Worm (Caenorhabditis elegans) whole organism, L2 larva: Measurements from ENCODE around the gene klp-3.

Source experiments
- C34F6.9 ChIP-seq: fragments of 150-350 bp; optimal IDR thresholded peaks from 2 replicates; lab custom pipeline; 2014; ENCODE audit warnings: missing biosample characterization, missing genetic modification characterization
- F13H6.1 ChIP-seq: sonication (generic microtip); optimal IDR thresholded peaks from 2 replicates; lab custom pipeline; 2016; ENCODE audit warnings: missing genetic modification characterization, missing compliant biosample characterization
- R02D3.7 ChIP-seq: fragments of 150-350 bp; optimal IDR thresholded peaks from 2 replicates; lab custom pipeline; 2014; ENCODE audit warnings: missing biosample characterization, missing genetic modification characterization
- Y55F3AM.14 ChIP-seq: fragments of 200-800 bp; sonication (Bioruptor generic); optimal IDR thresholded peaks from 2 replicates; lab custom pipeline; 2018; ENCODE audit warnings: mild to moderate bottlenecking, missing genetic modification characterization, missing compliant biosample characterization
- aly-2 ChIP-seq: fragments of 150-350 bp; optimal IDR thresholded peaks from 2 replicates; lab custom pipeline; 2014; ENCODE audit warnings: missing biosample characterization, missing genetic modification characterization
- ceh-16 ChIP-seq: fragments of 150-350 bp; optimal IDR thresholded peaks from 2 replicates; lab custom pipeline; 2014; ENCODE audit warnings: missing biosample characterization, missing genetic modification characterization
- crh-2 ChIP-seq: sonication (generic microtip); optimal IDR thresholded peaks from 2 replicates; lab custom pipeline; 2017; ENCODE audit warnings: missing biosample characterization, missing genetic modification characterization
- dmd-4 ChIP-seq: sonication (generic microtip); optimal IDR thresholded peaks from 2 replicates; lab custom pipeline; 2017; ENCODE audit warnings: missing biosample characterization, missing genetic modification characterization
- egl-27 ChIP-seq: sonication (generic microtip); optimal IDR thresholded peaks from 3 replicates; lab custom pipeline; 2017; ENCODE audit warnings: missing biosample characterization, missing genetic modification reagents, missing genetic modification characterization
- elt-1 ChIP-seq: fragments of 150-350 bp; optimal IDR thresholded peaks from 2 replicates; lab custom pipeline; 2014; ENCODE audit warnings: missing biosample characterization, missing genetic modification characterization
- elt-3 ChIP-seq: sonication (generic microtip); optimal IDR thresholded peaks from 2 replicates; lab custom pipeline; 2017; ENCODE audit warnings: missing biosample characterization, missing genetic modification characterization
- fos-1 ChIP-seq: fragments of 150-350 bp; optimal IDR thresholded peaks from 2 replicates; lab custom pipeline; 2014; ENCODE audit warnings: missing biosample characterization, missing genetic modification characterization
- gmeb-1 ChIP-seq: fragments of 150-350 bp; optimal IDR thresholded peaks from 2 replicates; lab custom pipeline; 2014; ENCODE audit warnings: missing biosample characterization, missing genetic modification characterization
- lin-13 ChIP-seq: fragments of 150-350 bp; optimal IDR thresholded peaks from 2 replicates; lab custom pipeline; 2014; ENCODE audit warnings: missing biosample characterization, missing genetic modification reagents, missing genetic modification characterization
- lin-39 ChIP-seq: fragments of 150-350 bp; optimal IDR thresholded peaks from 2 replicates; lab custom pipeline; 2014; ENCODE audit warnings: missing biosample characterization, missing genetic modification reagents, missing genetic modification characterization
- lsy-2 ChIP-seq, 2 experiments: fragments of 150-350 bp in 1 of 2; sonication (generic microtip) in 1 of 2; optimal IDR thresholded peaks; 2 replicates each; lab custom pipeline; 2014 to 2017; ENCODE audit warnings: missing biosample characterization in 2 of 2, missing genetic modification characterization in 2 of 2
- mab-5 ChIP-seq: fragments of 150-350 bp; optimal IDR thresholded peaks from 2 replicates; lab custom pipeline; 2014; ENCODE audit warnings: missing biosample characterization, missing genetic modification characterization
- mbf-1 ChIP-seq: sonication (generic microtip); optimal IDR thresholded peaks from 2 replicates; lab custom pipeline; 2017; ENCODE audit warnings: missing biosample characterization, missing genetic modification characterization
- mdl-1 ChIP-seq, 2 experiments: fragments of 150-350 bp in 1 of 2; sonication (generic microtip) in 1 of 2; optimal IDR thresholded peaks; 2 replicates each; lab custom pipeline; 2017; ENCODE audit warnings: missing biosample characterization in 2 of 2, missing genetic modification characterization in 2 of 2
- nhr-11 ChIP-seq: fragments of 150-350 bp; optimal IDR thresholded peaks from 2 replicates; lab custom pipeline; 2014; ENCODE audit warnings: missing biosample characterization, missing genetic modification characterization
- nhr-129 ChIP-seq: fragments of 150-350 bp; optimal IDR thresholded peaks from 2 replicates; lab custom pipeline; 2014; ENCODE audit warnings: missing biosample characterization, missing genetic modification characterization
- nhr-23 ChIP-seq: fragments of 150-350 bp; optimal IDR thresholded peaks from 2 replicates; lab custom pipeline; 2014; ENCODE audit warnings: missing biosample characterization, missing genetic modification reagents, missing genetic modification characterization
- nhr-237 ChIP-seq: fragments of 150-350 bp; optimal IDR thresholded peaks from 2 replicates; lab custom pipeline; 2014; ENCODE audit warnings: missing biosample characterization, missing genetic modification characterization
- skn-1 ChIP-seq: sonication (generic microtip); optimal IDR thresholded peaks from 2 replicates; lab custom pipeline; 2017; ENCODE audit warnings: missing biosample characterization, missing genetic modification characterization
- sma-3 ChIP-seq: sonication (generic microtip); optimal IDR thresholded peaks from 2 replicates; lab custom pipeline; 2016; ENCODE audit warnings: missing genetic modification reagents, missing genetic modification characterization, missing compliant biosample characterization
- sma-9 ChIP-seq, 2 experiments: fragments of 150-350 bp in 1 of 2; sonication (generic microtip) in 1 of 2; optimal IDR thresholded peaks; 2 replicates each; lab custom pipeline; 2014 to 2016; ENCODE audit warnings: missing genetic modification characterization in 2 of 2, mild to moderate bottlenecking in 1 of 2, missing biosample characterization in 1 of 2, missing compliant biosample characterization in 1 of 2, missing genetic modification reagents in 1 of 2, moderate library complexity in 1 of 2
- unc-55 ChIP-seq: fragments of 150-350 bp; sonication (generic microtip); optimal IDR thresholded peaks from 3 replicates; lab custom pipeline; 2014; ENCODE audit warnings: missing biosample characterization, missing genetic modification reagents, missing genetic modification characterization
- unc-62 ChIP-seq: fragments of 150-350 bp; optimal IDR thresholded peaks from 2 replicates; lab custom pipeline; 2014; ENCODE audit warnings: missing biosample characterization, missing genetic modification reagents, missing genetic modification characterization
- zag-1 ChIP-seq: fragments of 150-350 bp; optimal IDR thresholded peaks from 2 replicates; lab custom pipeline; 2014; ENCODE audit warnings: missing biosample characterization, missing genetic modification characterization
- ztf-1 ChIP-seq: fragments of 200-800 bp; sonication (Bioruptor generic); conservative IDR thresholded peaks from 2 replicates; pipeline ENCODE4 v1.3.6; 2022; ENCODE audit warnings: missing genetic modification characterization, missing compliant biosample characterization
- ztf-11 ChIP-seq: sonication (generic microtip); optimal IDR thresholded peaks from 2 replicates; lab custom pipeline; 2017; ENCODE audit warnings: missing biosample characterization, missing genetic modification characterization

The klp-3 gene

ce11 chrII:7860221-7860928, 18.2 kb downstream of the klp-3 start, which contains the start of gene lin-5 (continued):
- TF ChIP-seq F13H6.1 = no peak
- TF ChIP-seq mdl-1 (tag; optimal IDR thresholded peaks at IDR 0.05; lab: Kevin White, UChicago) = no peak
- TF ChIP-seq mbf-1 (tag; lab: Kevin White, UChicago) = no peak
- TF ChIP-seq fos-1 (tag; lab: Kevin White, UChicago) = peak; percentile 16
- TF ChIP-seq R02D3.7 (tag; lab: Kevin White, UChicago) = no peak
- no peak for TF ChIP-seq elt-1 (tag; lab: Kevin White, UChicago)
- TF ChIP-seq unc-55 (GFP tag; lab: Kevin White, UChicago) = peak; percentile 89
- peak; percentile 41 for TF ChIP-seq sma-9 (GFP tag; optimal IDR thresholded peaks at IDR 0.05; lab: Kevin White, UChicago)
- TF ChIP-seq sma-9 (tag; optimal IDR thresholded peaks at IDR 0.05; lab: Kevin White, UChicago) = no peak
- TF ChIP-seq egl-27 (tag; lab: Kevin White, UChicago) = no peak
- TF ChIP-seq ztf-1 (GFP tag; lab: Robert Waterston, UW) = no peak
- TF ChIP-seq mab-5 = no peak
- TF ChIP-seq nhr-11 = no peak
- TF ChIP-seq skn-1 (tag; lab: Kevin White, UChicago) = no peak
- TF ChIP-seq sma-3 (GFP tag; lab: Kevin White, UChicago) = no peak
- peak; percentile 71 for TF ChIP-seq gmeb-1 (tag; lab: Kevin White, UChicago)

ce11 chrII:7863480-7864125, 21.4 kb downstream of the klp-3 start:
- TF ChIP-seq aly-2 (tag; lab: Kevin White, UChicago) = no peak
- TF ChIP-seq zag-1 (tag; lab: Kevin White, UChicago) = no peak
- TF ChIP-seq dmd-4 = no peak
- TF ChIP-seq C34F6.9 (tag; lab: Kevin White, UChicago) = no peak
- no peak for TF ChIP-seq unc-62 (GFP tag; lab: Kevin White, UChicago)
- TF ChIP-seq sma-3 (GFP tag; lab: Kevin White, UChicago) = no peak
- no peak for TF ChIP-seq ceh-16 (tag; lab: Kevin White, UChicago)
- no peak for TF ChIP-seq lin-13 (GFP tag; lab: Kevin White, UChicago)
- no peak for TF ChIP-seq nhr-129 (tag; lab: Kevin White, UChicago)
- no peak for TF ChIP-seq nhr-11
- no peak for TF ChIP-seq Y55F3AM.14 (GFP tag; lab: Kevin White, UChicago)
- no peak for TF ChIP-seq nhr-23 (tag; lab: Kevin White, UChicago)

DNA sequence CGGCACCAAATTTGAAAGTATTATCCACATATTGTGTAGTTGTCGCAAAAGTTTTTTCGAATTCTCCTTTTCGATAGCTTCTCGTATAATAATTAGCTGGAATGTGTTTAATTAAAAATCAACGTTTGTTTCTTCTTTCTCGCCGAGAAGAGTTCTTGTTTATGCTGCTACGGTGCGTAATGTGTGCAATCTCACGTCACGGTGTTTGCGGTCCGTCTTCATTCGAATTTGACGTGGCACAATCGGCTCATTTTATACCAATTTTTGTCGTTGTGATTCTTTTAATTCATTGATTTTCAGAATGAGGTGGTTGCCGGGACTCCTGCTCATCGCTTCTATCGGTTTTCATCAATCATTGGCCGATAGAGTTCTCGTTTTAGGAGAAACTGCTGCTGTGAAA, 22.1 kb downstream of the klp-3 start, which contains the start of gene ostb-1:
ostb-1 (plus strand) TSS at position 301 of the 400 bp plus-strand sequence.
- TF ChIP-seq crh-2 (peak; percentile 90), gmeb-1 (tag; lab: Kevin White, UChicago) (peak; percentile 50), sma-9 (GFP tag; optimal IDR thresholded peaks at IDR 0.05; lab: Kevin White, UChicago) (no peak), sma-9 (tag; optimal IDR thresholded peaks at IDR 0.05; lab: Kevin White, UChicago) (no peak), nhr-129 (tag; lab: Kevin White, UChicago) (peak; percentile 59), nhr-11 (no peak), nhr-237 (no peak), unc-55 (GFP tag; lab: Kevin White, UChicago) (peak; percentile 45), lsy-2 (tag; optimal IDR thresholded peaks at IDR 0.05; lab: Kevin White, UChicago) (peak in 1 of 2 experiments; percentile 84), dmd-4 (no peak), mdl-1 (tag; optimal IDR thresholded peaks at IDR 0.05; lab: Kevin White, UChicago) (no peak), lin-39 (no peak), ceh-16 (tag; lab: Kevin White, UChicago) (no peak), fos-1 (tag; lab: Kevin White, UChicago) (peak; percentile 5), C34F6.9 (tag; lab: Kevin White, UChicago) (peak; percentile 55), egl-27 (tag; lab: Kevin White, UChicago) (no peak)

- TF ChIP-seq ceh-16 (tag; lab: Kevin White, UChicago) (no peak), elt-3 (tag; lab: Kevin White, UChicago) (no peak), mdl-1 (tag; optimal IDR thresholded peaks at IDR 0.05; lab: Kevin White, UChicago) (no peak), nhr-11 (no peak), F13H6.1 (no peak), ztf-11 (tag; lab: Kevin White, UChicago) (no peak), R02D3.7 (tag; lab: Kevin White, UChicago) (no peak)
Measured at ce11 chrII:7864892-7865291, 22.7 kb downstream of the klp-3 start.
